Worm (Caenorhabditis elegans) whole organism, L4/young adult: Measurements from ENCODE around the gene col-84.

ENCODE experiments used
- dao-5 ChIP-seq: sonication (generic microtip); optimal IDR thresholded peaks from 2 replicates; lab custom pipeline; 2016; ENCODE audit warnings: missing genotype, missing genetic modification characterization, moderate library complexity, missing compliant biosample characterization
- him-1 ChIP-seq: sonication (generic microtip); optimal IDR thresholded peaks from 2 replicates; lab custom pipeline; 2016; ENCODE audit warnings: missing genotype, missing genetic modification reagents, missing genetic modification characterization, missing compliant biosample characterization

DNA sequence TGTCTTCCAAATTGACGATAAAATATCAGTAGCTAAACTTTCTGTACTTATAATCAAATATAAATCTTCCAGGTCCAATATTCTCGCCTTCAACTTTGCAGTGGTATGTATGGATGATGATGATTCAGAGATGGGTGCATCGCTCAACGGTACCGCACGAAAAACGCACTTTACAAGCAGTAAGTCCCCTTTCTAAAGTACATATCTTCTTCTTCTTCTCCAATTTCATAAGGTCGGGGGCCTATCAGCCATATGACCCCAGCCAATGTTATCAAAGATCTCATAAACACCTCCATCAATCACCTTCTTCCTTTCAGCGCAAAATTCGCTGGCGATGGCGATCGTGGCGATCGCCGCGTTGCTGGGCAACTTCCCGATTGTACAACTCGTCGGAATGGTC, 24.9 kb upstream of the col-84 start:
- TF ChIP-seq him-1 (tag; lab: Kevin White, UChicago) = no peak
- no peak for TF ChIP-seq dao-5
